Worm (Caenorhabditis elegans) whole organism, dauer: ENCODE measurements around the gene F56H9.2.

Experiments
- unc-62 ChIP-seq: sonication (generic microtip); optimal IDR thresholded peaks from 2 replicates; lab custom pipeline; 2017; ENCODE audit warnings: missing biosample characterization, missing genetic modification reagents, missing genetic modification characterization

F56H9.2 gene

ce11 chrV:12637238-12637690 lies at the start of gene F56H9.2:
Gene F56H9.2, plus strand, starts transcription at chrV:12637663.
- TF ChIP-seq unc-62 (GFP tag; lab: Kevin White, UChicago): no peak

ce11 chrV:12588030-12588429 lies 49.4 kb upstream of the F56H9.2 start, which contains the start of gene C14C10.1:
Gene C14C10.1, plus strand, starts transcription at chrV:12588330.
- TF ChIP-seq unc-62 (GFP tag; lab: Kevin White, UChicago): no peak

ce11 chrV:12590601-12591000 lies 46.9 kb upstream of the F56H9.2 start, which contains the start of gene ttr-43:
Gene ttr-43, minus strand, starts transcription at chrV:12590701.
- TF ChIP-seq unc-62 (GFP tag; lab: Kevin White, UChicago): no peak

ce11 chrV:12592379-12592778 lies 45.1 kb upstream of the F56H9.2 start, which contains the start of gene C14C10.2:
Gene C14C10.2, minus strand, starts transcription at chrV:12592479.
- TF ChIP-seq unc-62 (GFP tag; lab: Kevin White, UChicago): no peak

ce11 chrV:12596196-12596595 lies 41.3 kb upstream of the F56H9.2 start, which contains the start of gene mma-1:
Gene mma-1, minus strand, starts transcription at chrV:12596296.
- TF ChIP-seq unc-62 (GFP tag; lab: Kevin White, UChicago): no peak

- no peak for TF ChIP-seq unc-62 (GFP tag; lab: Kevin White, UChicago)
These were observed 40.7 kb upstream of the F56H9.2 start for ce11 chrV:12596795-12597194.

ce11 chrV:12599110-12599509 lies 38.4 kb upstream of the F56H9.2 start, which contains the start of the genes C14C10.10 and ril-2:
Gene C14C10.10, minus strand, starts transcription at chrV:12599128.
Gene ril-2, minus strand, starts transcription at chrV:12599157.
- no peak for TF ChIP-seq unc-62 (GFP tag; lab: Kevin White, UChicago)

- no peak for TF ChIP-seq unc-62 (GFP tag; lab: Kevin White, UChicago)
These were observed 37.8 kb upstream of the F56H9.2 start, which contains the start of gene C14C10.5 for ce11 chrV:12599510-12600242. Gene C14C10.5, plus strand, starts transcription at chrV:12600192.

- TF ChIP-seq unc-62 (GFP tag; lab: Kevin White, UChicago): no peak
These were observed 35.6 kb upstream of the F56H9.2 start for ce11 chrV:12601835-12602234.

- TF ChIP-seq unc-62 (GFP tag; lab: Kevin White, UChicago): no peak
These were observed 30.4 kb upstream of the F56H9.2 start, which contains the start of gene erg-28 for ce11 chrV:12607113-12607512. Gene erg-28, plus strand, starts transcription at chrV:12607413.

ce11 chrV:12608857-12609256 lies 28.6 kb upstream of the F56H9.2 start, which contains the start of gene ZC116.5:
Gene ZC116.5, minus strand, starts transcription at chrV:12608957.
- no peak for TF ChIP-seq unc-62 (GFP tag; lab: Kevin White, UChicago)

ce11 chrV:12609526-12609925 lies 27.9 kb upstream of the F56H9.2 start, which contains the start of gene ZC116.1:
Gene ZC116.1, plus strand, starts transcription at chrV:12609826.
- no peak for TF ChIP-seq unc-62 (GFP tag; lab: Kevin White, UChicago)

- no peak for TF ChIP-seq unc-62 (GFP tag; lab: Kevin White, UChicago)
These were observed 26.4 kb upstream of the F56H9.2 start, which contains the start of gene cubn-1 for ce11 chrV:12611029-12611428. Gene cubn-1, plus strand, starts transcription at chrV:12611329.

- no peak for TF ChIP-seq unc-62 (GFP tag; lab: Kevin White, UChicago)
These were observed 25.3 kb upstream of the F56H9.2 start, which contains the start of gene cyc-2.2 for ce11 chrV:12612118-12612517. Gene cyc-2.2, minus strand, starts transcription at chrV:12612218.

ce11 chrV:12624371-12624770 lies 13.1 kb upstream of the F56H9.2 start, which contains the start of gene F56H9.9:
Gene F56H9.9, minus strand, starts transcription at chrV:12624471.
- TF ChIP-seq unc-62 (GFP tag; lab: Kevin White, UChicago): no peak

ce11 chrV:12629743-12630142 lies 7.7 kb upstream of the F56H9.2 start, which contains the start of gene F56H9.6:
Gene F56H9.6, minus strand, starts transcription at chrV:12629843.
- TF ChIP-seq unc-62 (GFP tag; lab: Kevin White, UChicago): no peak
